Worm (Caenorhabditis elegans) whole organism, L1 larva: ENCODE measurements around the gene F58B4.7.

Source experiments
- C04F5.9 ChIP-seq: sonication (generic microtip); optimal IDR thresholded peaks from 2 replicates; lab custom pipeline; 2016; ENCODE audit warnings: missing genetic modification characterization, missing compliant biosample characterization
- C16A3.4 ChIP-seq: fragments of 150-350 bp; optimal IDR thresholded peaks from 2 replicates; lab custom pipeline; 2014; ENCODE audit warnings: missing biosample characterization, missing genetic modification characterization
- Y116A8C.19 ChIP-seq: sonication (generic microtip); optimal IDR thresholded peaks from 2 replicates; lab custom pipeline; 2016; ENCODE audit warnings: missing compliant biosample characterization, missing genetic modification characterization, borderline replicate concordance
- aha-1 ChIP-seq: fragments of 150-350 bp; optimal IDR thresholded peaks from 2 replicates; lab custom pipeline; 2014; ENCODE audit warnings: missing biosample characterization, missing genetic modification characterization
- aly-2 ChIP-seq: fragments of 150-350 bp; optimal IDR thresholded peaks from 2 replicates; lab custom pipeline; 2014; ENCODE audit warnings: missing biosample characterization, missing genetic modification characterization
- ama-1 ChIP-seq: fragments of 150-350 bp; optimal IDR thresholded peaks from 2 replicates; lab custom pipeline; 2014
- ceh-82 ChIP-seq, 3 experiments: fragments of 150-350 bp in 1 of 3; sonication (generic microtip) in 2 of 3; optimal IDR thresholded peaks; 2 replicates each; lab custom pipeline; 2014 to 2017; ENCODE audit warnings: missing biosample characterization in 3 of 3, missing genetic modification characterization in 3 of 3
- ces-1 ChIP-seq: fragments of 150-350 bp; optimal IDR thresholded peaks from 2 replicates; lab custom pipeline; 2014; ENCODE audit warnings: missing biosample characterization, missing genetic modification reagents, missing genetic modification characterization
- dpl-1 ChIP-seq, 3 experiments: fragments of 150-350 bp in 2 of 3; sonication (generic microtip) in 1 of 3; optimal IDR thresholded peaks; 2 replicates each; lab custom pipeline; 2014 to 2017; ENCODE audit warnings: missing biosample characterization in 3 of 3, missing genetic modification characterization in 3 of 3, missing genetic modification reagents in 3 of 3
- efl-1 ChIP-seq, 4 experiments: fragments of 150-350 bp; optimal IDR thresholded peaks in 3 of 4; peaks in 1 of 4; 1 replicate in 1 of 4; 2 replicates in 3 of 4; lab custom pipeline; 2014; ENCODE audit warnings: missing biosample characterization in 2 of 4, missing genetic modification characterization in 2 of 4, missing genetic modification reagents in 2 of 4
- efl-3 ChIP-seq: fragments of 200-800 bp; sonication (Bioruptor generic); optimal IDR thresholded peaks from 2 replicates; lab custom pipeline; 2018; ENCODE audit warnings: mild to moderate bottlenecking, missing genetic modification characterization, missing compliant biosample characterization
- egl-27 ChIP-seq, 2 experiments: fragments of 150-350 bp in 1 of 2; sonication (generic microtip); optimal IDR thresholded peaks; 3 replicates each; lab custom pipeline; 2017 to 2018; ENCODE audit warnings: missing biosample characterization in 2 of 2, missing genetic modification characterization in 2 of 2, missing genetic modification reagents in 2 of 2
- fkh-10 ChIP-seq: sonication (generic microtip); optimal IDR thresholded peaks from 2 replicates; lab custom pipeline; 2017; ENCODE audit warnings: missing biosample characterization, missing genetic modification reagents, missing genetic modification characterization
- fkh-8 ChIP-seq: sonication (generic microtip); optimal IDR thresholded peaks from 2 replicates; lab custom pipeline; 2016; ENCODE audit warnings: mild to moderate bottlenecking, missing genetic modification characterization, missing compliant biosample characterization
- fos-1 ChIP-seq: fragments of 150-350 bp; optimal IDR thresholded peaks from 2 replicates; lab custom pipeline; 2014; ENCODE audit warnings: missing biosample characterization, missing genetic modification characterization
- hlh-17 ChIP-seq: fragments of 200-800 bp; sonication (Bioruptor generic); optimal IDR thresholded peaks from 2 replicates; lab custom pipeline; 2018; ENCODE audit warnings: missing genetic modification characterization, mild to moderate bottlenecking, missing compliant biosample characterization, moderate library complexity, borderline replicate concordance
- hlh-4 ChIP-seq: sonication (generic microtip); optimal IDR thresholded peaks from 2 replicates; lab custom pipeline; 2016; ENCODE audit warnings: mild to moderate bottlenecking, missing genetic modification characterization, missing compliant biosample characterization
- hpl-2 ChIP-seq: fragments of 150-350 bp; optimal IDR thresholded peaks from 2 replicates; lab custom pipeline; 2014; ENCODE audit warnings: missing biosample characterization, missing genetic modification reagents, missing genetic modification characterization
- irx-1 ChIP-seq: sonication (generic microtip); optimal IDR thresholded peaks from 2 replicates; lab custom pipeline; 2016; ENCODE audit warnings: missing genetic modification characterization, missing compliant biosample characterization
- isw-1 ChIP-seq: fragments of 200-800 bp; sonication (Bioruptor generic); IDR thresholded peaks from 2 replicates; pipeline ENCODE4 v1.3.6; 2022; ENCODE audit warnings: missing genetic modification characterization, missing compliant biosample characterization
- lin-14 ChIP-seq: fragments of 200-800 bp; sonication (Bioruptor generic); optimal IDR thresholded peaks from 2 replicates; lab custom pipeline; 2018; ENCODE audit warnings: mild to moderate bottlenecking, missing genetic modification characterization, moderate library complexity, missing compliant biosample characterization
- lin-15B ChIP-seq: fragments of 150-350 bp; sonication (generic microtip); optimal IDR thresholded peaks from 3 replicates; lab custom pipeline; 2014; ENCODE audit warnings: missing biosample characterization, missing genetic modification characterization
- lin-39 ChIP-seq: fragments of 150-350 bp; optimal IDR thresholded peaks from 2 replicates; lab custom pipeline; 2014; ENCODE audit warnings: missing biosample characterization, missing genetic modification reagents, missing genetic modification characterization
- lir-3 ChIP-seq: sonication (generic microtip); optimal IDR thresholded peaks from 2 replicates; lab custom pipeline; 2016; ENCODE audit warnings: mild to moderate bottlenecking, missing genetic modification characterization, moderate library complexity, missing compliant biosample characterization; ENCODE audit not compliant: poor library complexity
- lsy-2 ChIP-seq, 2 experiments: fragments of 150-350 bp; optimal IDR thresholded peaks; 2 replicates each; lab custom pipeline; 2014; ENCODE audit warnings: missing biosample characterization in 2 of 2, missing genetic modification characterization in 2 of 2
- mef-2 ChIP-seq: fragments of 150-350 bp; optimal IDR thresholded peaks from 2 replicates; lab custom pipeline; 2014; ENCODE audit warnings: missing biosample characterization, missing genetic modification characterization
- mep-1 ChIP-seq: fragments of 150-350 bp; optimal IDR thresholded peaks from 2 replicates; lab custom pipeline; 2014; ENCODE audit warnings: missing biosample characterization, missing genetic modification characterization
- nhr-11 ChIP-seq: fragments of 150-350 bp; optimal IDR thresholded peaks from 2 replicates; lab custom pipeline; 2014; ENCODE audit warnings: missing biosample characterization, missing genetic modification characterization
- nhr-12 ChIP-seq: sonication (generic microtip); optimal IDR thresholded peaks from 2 replicates; lab custom pipeline; 2017; ENCODE audit warnings: missing biosample characterization, missing genetic modification characterization
- nhr-237 ChIP-seq: fragments of 150-350 bp; optimal IDR thresholded peaks from 2 replicates; lab custom pipeline; 2014; ENCODE audit warnings: missing biosample characterization, missing genetic modification characterization
- nhr-47 ChIP-seq: sonication (generic microtip); optimal IDR thresholded peaks from 2 replicates; lab custom pipeline; 2016; ENCODE audit warnings: mild to moderate bottlenecking, missing genetic modification characterization, moderate library complexity, missing compliant biosample characterization
- nhr-71 ChIP-seq: sonication (generic microtip); optimal IDR thresholded peaks from 2 replicates; lab custom pipeline; 2016; ENCODE audit warnings: mild to moderate bottlenecking, missing genetic modification characterization, moderate library complexity, missing compliant biosample characterization
- nhr-77 ChIP-seq: fragments of 150-350 bp; optimal IDR thresholded peaks from 2 replicates; lab custom pipeline; 2014; ENCODE audit warnings: missing biosample characterization, missing genetic modification characterization
- pqm-1 ChIP-seq: sonication (generic microtip); optimal IDR thresholded peaks from 3 replicates; lab custom pipeline; 2017; ENCODE audit warnings: missing biosample characterization, missing genetic modification characterization
- skn-1 ChIP-seq: fragments of 150-350 bp; optimal IDR thresholded peaks from 2 replicates; lab custom pipeline; 2014; ENCODE audit warnings: missing biosample characterization, missing genetic modification characterization
- snu-23 ChIP-seq: sonication (generic microtip); optimal IDR thresholded peaks from 2 replicates; lab custom pipeline; 2016; ENCODE audit warnings: missing genetic modification characterization, missing compliant biosample characterization
- sox-4 ChIP-seq: sonication (generic microtip); optimal IDR thresholded peaks from 2 replicates; lab custom pipeline; 2016; ENCODE audit warnings: missing genetic modification characterization, missing compliant biosample characterization
- sup-37 ChIP-seq: fragments of 200-800 bp; sonication (Bioruptor generic); optimal IDR thresholded peaks from 2 replicates; lab custom pipeline; 2018; ENCODE audit warnings: mild to moderate bottlenecking, missing genetic modification characterization, missing compliant biosample characterization
- swsn-7 ChIP-seq: sonication (generic microtip); optimal IDR thresholded peaks from 2 replicates; lab custom pipeline; 2016; ENCODE audit warnings: missing genetic modification characterization, missing compliant biosample characterization
- tbx-2 ChIP-seq: sonication (generic microtip); optimal IDR thresholded peaks from 2 replicates; lab custom pipeline; 2016; ENCODE audit warnings: missing genetic modification characterization, missing compliant biosample characterization
- unc-30 ChIP-seq: sonication (generic microtip); optimal IDR thresholded peaks from 2 replicates; lab custom pipeline; 2017; ENCODE audit warnings: missing biosample characterization, missing genetic modification characterization
- unc-86 ChIP-seq: sonication (generic microtip); optimal IDR thresholded peaks from 2 replicates; lab custom pipeline; 2016; ENCODE audit warnings: missing genetic modification characterization, missing compliant biosample characterization
- unc-98 ChIP-seq: fragments of 200-800 bp; sonication (Bioruptor generic); IDR thresholded peaks from 2 replicates; pipeline ENCODE4 v1.3.6; 2022; ENCODE audit warnings: missing genetic modification characterization, missing compliant biosample characterization
- vab-15 ChIP-seq: sonication (generic microtip); optimal IDR thresholded peaks from 2 replicates; lab custom pipeline; 2017; ENCODE audit warnings: missing genotype, mild to moderate bottlenecking, missing genetic modification characterization, missing compliant biosample characterization
- zag-1 ChIP-seq: fragments of 150-350 bp; optimal IDR thresholded peaks from 2 replicates; lab custom pipeline; 2014; ENCODE audit warnings: missing biosample characterization, missing genetic modification characterization
- zip-4 ChIP-seq: fragments of 200-800 bp; sonication (Bioruptor generic); optimal IDR thresholded peaks from 2 replicates; lab custom pipeline; 2018; ENCODE audit warnings: mild to moderate bottlenecking, missing genetic modification characterization, moderate library complexity, missing compliant biosample characterization
- ztf-4 ChIP-seq: fragments of 150-350 bp; optimal IDR thresholded peaks from 2 replicates; lab custom pipeline; 2014; ENCODE audit warnings: missing biosample characterization, missing genetic modification characterization

Gene F58B4.7

DNA sequence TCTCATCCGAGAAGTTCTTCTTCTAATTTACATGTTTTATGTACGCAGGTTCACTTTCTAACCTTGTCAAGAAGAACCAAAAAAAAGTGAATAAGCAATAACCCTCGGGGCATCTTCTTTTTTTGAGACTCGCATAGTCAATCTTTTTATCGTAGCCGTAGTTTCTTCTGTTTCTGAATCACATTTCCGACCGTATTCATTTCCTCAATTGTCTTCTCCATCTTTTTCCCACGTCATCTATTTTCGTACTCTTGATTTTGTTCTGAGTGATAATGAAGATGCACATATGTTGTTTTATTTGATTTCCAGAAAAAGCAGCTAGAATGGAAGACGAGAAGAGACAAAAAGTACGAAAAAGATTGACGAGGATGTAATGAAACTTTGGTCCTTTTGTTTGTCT is 21.8 kb upstream of the F58B4.7 start:
- peak; percentile 57 for TF ChIP-seq lin-14
- peak in 1 of 2 experiments; percentile 24 for TF ChIP-seq lsy-2 (tag; optimal IDR thresholded peaks at IDR 0.05; lab: Kevin White, UChicago)
- no peak for TF ChIP-seq sox-4 (tag; lab: Kevin White, UChicago)
- TF ChIP-seq fkh-10 (GFP tag; lab: Kevin White, UChicago) = peak; percentile 82
- no peak for TF ChIP-seq tbx-2 (tag; lab: Kevin White, UChicago)
- TF ChIP-seq ces-1 (GFP tag; lab: Kevin White, UChicago) = peak; percentile 5

DNA sequence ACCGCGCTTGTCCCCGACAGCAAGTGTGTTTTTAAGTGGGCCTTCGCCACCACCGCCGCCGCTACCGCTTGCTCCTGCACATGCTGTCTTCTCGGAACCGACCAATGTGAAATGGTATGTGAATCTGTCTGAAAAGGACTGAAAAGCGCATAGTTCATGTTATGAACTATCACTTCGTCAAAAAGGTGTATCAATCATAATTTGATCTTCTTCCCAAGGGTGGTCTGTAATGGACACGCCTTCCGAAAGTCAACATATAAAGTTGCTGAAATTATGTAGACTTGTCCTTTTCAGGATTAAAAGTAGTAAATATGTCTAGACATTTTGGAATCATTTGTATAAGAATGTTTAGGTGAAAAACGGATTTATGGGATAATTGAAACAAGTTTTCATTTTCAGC is 19.0 kb upstream of the F58B4.7 start, which contains the start of gene zip-9:
zip-9 (plus strand) TSS at position 301 of the 400 bp plus-strand sequence.
- TF ChIP-seq swsn-7 (no peak), efl-1 (optimal IDR thresholded peaks at IDR 0.05; lab: Kevin White, UChicago) (no peak), efl-1 (GFP tag; optimal IDR thresholded peaks at IDR 0.05 in 1 of 2; lab: Kevin White, UChicago) (peak in 1 of 2 experiments; percentile 20)
- TF ChIP-seq, all 84 proteins: peak for 1

- no peak for TF ChIP-seq nhr-12 (tag; lab: Kevin White, UChicago)
- no peak for TF ChIP-seq ceh-82 (tag; optimal IDR thresholded peaks at IDR 0.05; lab: Kevin White, UChicago)
- TF ChIP-seq unc-30 (tag; lab: Kevin White, UChicago) = no peak
- TF ChIP-seq lin-14 = no peak
- TF ChIP-seq egl-27 (tag; optimal IDR thresholded peaks at IDR 0.05; lab: Kevin White, UChicago) = no peak
- TF ChIP-seq dpl-1 (GFP tag; optimal IDR thresholded peaks at IDR 0.05; lab: Kevin White, UChicago) = no peak
- TF ChIP-seq aha-1 (tag; lab: Kevin White, UChicago) = no peak
- TF ChIP-seq unc-98 = no peak
- TF ChIP-seq snu-23 (GFP tag; lab: Kevin White, UChicago) = no peak
- no peak for TF ChIP-seq Y116A8C.19 (tag; lab: Kevin White, UChicago)
- TF ChIP-seq nhr-11 = no peak
- no peak for TF ChIP-seq ama-1 (lab: Kevin White, UChicago)
- TF ChIP-seq lin-39 = no peak
- TF ChIP-seq pqm-1 (tag; lab: Kevin White, UChicago) = no peak
- TF ChIP-seq mef-2 (tag; lab: Kevin White, UChicago) = no peak
- TF ChIP-seq hlh-17 (GFP tag; lab: Kevin White, UChicago) = no peak
- no peak for TF ChIP-seq nhr-77 (tag; lab: Kevin White, UChicago)
- TF ChIP-seq irx-1 (tag; lab: Kevin White, UChicago) = no peak
- TF ChIP-seq, all 84 proteins: peak for 0
These were observed 18.0 kb upstream of the F58B4.7 start, which contains the start of gene F17C11.26 for ce11 chrV:10941150-10941549. TSS of gene F17C11.26 (plus strand) at chrV:10941450.

ce11 chrV:10940571-10940991 is 17.5 kb upstream of the F58B4.7 start:
- TF ChIP-seq nhr-237 (tag; lab: Kevin White, UChicago) (no peak), hlh-4 (no peak), unc-98 (no peak), fkh-8 (tag; lab: Kevin White, UChicago) (peak; percentile 7), skn-1 (tag; lab: Kevin White, UChicago) (peak; percentile 66), mep-1 (peak; percentile 79), nhr-71 (peak; percentile 83), lir-3 (tag; lab: Kevin White, UChicago) (no peak), aly-2 (tag; lab: Kevin White, UChicago) (peak; percentile 6), hpl-2 (GFP tag; lab: Kevin White, UChicago) (peak; percentile 64), lin-15B (tag; lab: Kevin White, UChicago) (no peak), ztf-4 (peak; percentile 16), C16A3.4 (tag; lab: Kevin White, UChicago) (peak; percentile 62), unc-86 (tag; lab: Kevin White, UChicago) (no peak), dpl-1 (GFP tag; optimal IDR thresholded peaks at IDR 0.05; lab: Kevin White, UChicago) (peak; percentile 4 to 32 (median 30)), ceh-82 (tag; optimal IDR thresholded peaks at IDR 0.05; lab: Kevin White, UChicago) (peak in 2 of 3 experiments; percentile 13 to 58), C04F5.9 (tag; lab: Kevin White, UChicago) (no peak), fos-1 (peak; percentile 62), mef-2 (tag; lab: Kevin White, UChicago) (no peak), zip-4 (GFP tag; lab: Kevin White, UChicago) (peak; percentile 71), sup-37 (GFP tag; lab: Kevin White, UChicago) (no peak), snu-23 (GFP tag; lab: Kevin White, UChicago) (peak; percentile 78), nhr-47 (tag; lab: Kevin White, UChicago) (peak; percentile 57), isw-1 (no peak), vab-15 (tag; lab: Kevin White, UChicago) (no peak), zag-1 (tag; lab: Kevin White, UChicago) (no peak), nhr-12 (tag; lab: Kevin White, UChicago) (no peak), efl-3 (GFP tag; lab: Kevin White, UChicago) (no peak)
